Fruit fly (Drosophila melanogaster) whole organism, adult: Measurements from ENCODE around the gene fend.

Source experiments
- CG12768 ChIP-seq: fragments of 200-800 bp; sonication (Bioruptor generic); optimal IDR thresholded peaks from 2 replicates; lab custom pipeline; 2017; ENCODE audit warnings: missing biosample characterization, missing genetic modification characterization, mild to moderate bottlenecking, moderate library complexity, missing genetic modification reagents
- CG33017 ChIP-seq: fragments of 200-800 bp; sonication (Bioruptor generic); optimal IDR thresholded peaks from 2 replicates; lab custom pipeline; 2018; ENCODE audit warnings: missing biosample characterization, mild to moderate bottlenecking, missing genetic modification characterization, moderate library complexity
- CG5204 ChIP-seq: fragments of 200-800 bp; sonication (Bioruptor generic); optimal IDR thresholded peaks from 2 replicates; lab custom pipeline; 2016; ENCODE audit warnings: missing biosample characterization, missing genetic modification characterization
- Clk ChIP-seq: fragments of 200-800 bp; sonication (Bioruptor generic); optimal IDR thresholded peaks from 2 replicates; lab custom pipeline; 2017; ENCODE audit warnings: missing biosample characterization, missing genetic modification characterization
- Hr96 ChIP-seq: fragments of 200-800 bp; sonication (Bioruptor generic); optimal IDR thresholded peaks from 2 replicates; lab custom pipeline; 2016; ENCODE audit warnings: missing biosample characterization, missing genetic modification characterization
- Mnt ChIP-seq: fragments of 200-800 bp; sonication (Bioruptor generic); optimal IDR thresholded peaks from 2 replicates; lab custom pipeline; 2016; ENCODE audit warnings: missing biosample characterization, mild to moderate bottlenecking, missing genetic modification characterization
- bab1 ChIP-seq: fragments of 200-800 bp; sonication (Bioruptor generic); optimal IDR thresholded peaks from 3 replicates; lab custom pipeline; 2019; ENCODE audit warnings: missing biosample characterization, mild to moderate bottlenecking, missing genetic modification characterization, moderate library complexity
- cnc ChIP-seq, 2 experiments: fragments of >200 bp; optimal IDR thresholded peaks; 2 replicates each; lab custom pipeline; 2017

dm6 chrX:9119671-9120364 lies 15.1 kb downstream of the fend start:
- TF ChIP-seq Mnt (GFP tag; lab: Kevin White, UChicago) (no peak), CG33017 (tag; lab: Kevin White, UChicago) (no peak), CG5204 (GFP tag; lab: Kevin White, UChicago) (no peak), CG12768 (GFP tag; lab: Kevin White, UChicago) (no peak), cnc (optimal IDR thresholded peaks at IDR 0.05; lab: Kevin White, UChicago) (no peak), bab1 (GFP tag; lab: Kevin White, UChicago) (no peak), Clk (GFP tag; lab: Kevin White, UChicago) (no peak), Hr96 (GFP tag; lab: Kevin White, UChicago) (no peak)
